Worm (Caenorhabditis elegans) whole organism, L2 larva: ENCODE measurements around the gene srsx-24.

Experiments used
- blmp-1 ChIP-seq: sonication (generic microtip); optimal IDR thresholded peaks from 2 replicates; lab custom pipeline; 2017; ENCODE audit warnings: missing genetic modification characterization, mild to moderate bottlenecking, missing compliant biosample characterization, antibody characterized with exemption, moderate library complexity; ENCODE audit not compliant: insufficient read depth
- lin-39 ChIP-seq: fragments of 150-350 bp; optimal IDR thresholded peaks from 2 replicates; lab custom pipeline; 2014; ENCODE audit warnings: missing biosample characterization, missing genetic modification reagents, missing genetic modification characterization
- lsy-2 ChIP-seq, 2 experiments: fragments of 150-350 bp in 1 of 2; sonication (generic microtip) in 1 of 2; optimal IDR thresholded peaks; 2 replicates each; lab custom pipeline; 2014 to 2017; ENCODE audit warnings: missing biosample characterization in 2 of 2, missing genetic modification characterization in 2 of 2
- nhr-11 ChIP-seq: fragments of 150-350 bp; optimal IDR thresholded peaks from 2 replicates; lab custom pipeline; 2014; ENCODE audit warnings: missing biosample characterization, missing genetic modification characterization
- nhr-6 ChIP-seq: fragments of 150-350 bp; optimal IDR thresholded peaks from 2 replicates; lab custom pipeline; 2014; ENCODE audit warnings: missing biosample characterization, missing genetic modification characterization
- sma-3 ChIP-seq: sonication (generic microtip); optimal IDR thresholded peaks from 2 replicates; lab custom pipeline; 2016; ENCODE audit warnings: missing genetic modification reagents, missing genetic modification characterization, missing compliant biosample characterization
- ztf-11 ChIP-seq: sonication (generic microtip); optimal IDR thresholded peaks from 2 replicates; lab custom pipeline; 2017; ENCODE audit warnings: missing biosample characterization, missing genetic modification characterization

DNA sequence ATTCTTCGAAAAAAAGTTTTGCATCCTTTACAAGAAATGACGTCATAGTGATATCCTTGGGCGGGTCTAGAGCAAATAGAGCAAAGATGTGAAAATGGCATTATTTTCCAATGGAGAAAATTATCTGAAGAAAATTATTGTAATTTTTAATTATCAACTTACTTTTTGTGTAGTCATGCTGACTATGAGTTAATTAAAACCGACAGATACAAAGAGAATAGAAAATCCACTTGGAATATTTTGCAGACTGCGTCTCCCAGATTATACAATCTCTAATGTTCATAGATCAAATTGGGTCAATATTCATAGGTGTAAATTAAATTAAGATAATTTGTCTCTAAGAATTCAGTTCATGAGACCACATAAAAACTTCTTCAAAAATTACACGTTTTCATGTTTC lies 29.7 kb downstream of the srsx-24 start, which contains the start of gene nhr-149:
- TF ChIP-seq nhr-11 (tag; lab: Kevin White, UChicago) (no peak), nhr-6 (tag; lab: Kevin White, UChicago) (no peak), lsy-2 (tag; optimal IDR thresholded peaks at IDR 0.05; lab: Kevin White, UChicago) (no peak), sma-3 (GFP tag; lab: Kevin White, UChicago) (no peak), ztf-11 (tag; lab: Kevin White, UChicago) (no peak), blmp-1 (tag; lab: Kevin White, UChicago) (no peak), lin-39 (tag; lab: Kevin White, UChicago) (no peak)
